Worm (Caenorhabditis elegans) whole organism, young adult: ENCODE measurements around the gene cutl-24.

Experiments used
- B0019.2 ChIP-seq: fragments of 200-800 bp; sonication (Bioruptor generic); conservative IDR thresholded peaks from 2 replicates; pipeline ENCODE4 v1.3.6; 2022; ENCODE audit warnings: missing genetic modification reagents, missing genetic modification characterization, missing compliant biosample characterization
- C17E4.6 ChIP-seq: fragments of 200-800 bp; sonication (Bioruptor generic); IDR thresholded peaks from 2 replicates; pipeline ENCODE4 v1.3.6; 2022; ENCODE audit warnings: missing genetic modification reagents, missing genetic modification characterization, missing compliant biosample characterization
- F22D6.2 ChIP-seq: sonication (generic microtip); optimal IDR thresholded peaks from 2 replicates; lab custom pipeline; 2016; ENCODE audit warnings: mild to moderate bottlenecking, missing genetic modification characterization, missing compliant biosample characterization
- F33H1.4 ChIP-seq: fragments of 200-800 bp; sonication (Bioruptor generic); IDR thresholded peaks from 2 replicates; pipeline ENCODE4 v1.3.6; 2022; ENCODE audit warnings: missing genetic modification reagents, missing genetic modification characterization, missing compliant biosample characterization
- F39B2.1 ChIP-seq: fragments of 200-800 bp; sonication (Bioruptor generic); IDR thresholded peaks from 2 replicates; pipeline ENCODE4 v1.3.6; 2022; ENCODE audit warnings: missing genetic modification reagents, missing genetic modification characterization, missing compliant biosample characterization
- F49E8.2 ChIP-seq: sonication (generic microtip); optimal IDR thresholded peaks from 3 replicates; lab custom pipeline; 2017; ENCODE audit warnings: missing genetic modification characterization, mild to moderate bottlenecking, missing compliant biosample characterization, antibody characterized with exemption, moderate library complexity; ENCODE audit not compliant: insufficient read depth
- F55B11.4 ChIP-seq: sonication (generic microtip); optimal IDR thresholded peaks from 2 replicates; lab custom pipeline; 2016; ENCODE audit warnings: missing compliant biosample characterization, missing genetic modification characterization, borderline replicate concordance; ENCODE audit not compliant: insufficient read depth
- F57A8.1 ChIP-seq: fragments of 200-800 bp; sonication (Bioruptor generic); optimal IDR thresholded peaks from 2 replicates; lab custom pipeline; 2018; ENCODE audit warnings: mild to moderate bottlenecking, missing genetic modification characterization, moderate library complexity, missing compliant biosample characterization
- F57C9.4 ChIP-seq: sonication (generic microtip); optimal IDR thresholded peaks from 2 replicates; lab custom pipeline; 2017; ENCODE audit warnings: mild to moderate bottlenecking, missing genetic modification characterization, missing compliant biosample characterization
- K11D2.4 ChIP-seq: fragments of 200-800 bp; sonication (Bioruptor generic); IDR thresholded peaks from 2 replicates; pipeline ENCODE4 v1.3.6; 2022; ENCODE audit warnings: missing genetic modification reagents, missing genetic modification characterization, missing compliant biosample characterization
- Y79H2A.3 ChIP-seq: fragments of 200-800 bp; sonication (Bioruptor generic); conservative IDR thresholded peaks from 2 replicates; pipeline ENCODE4 v1.3.6; 2022; ENCODE audit warnings: missing genetic modification reagents, missing genetic modification characterization, missing compliant biosample characterization
- ZK185.1 ChIP-seq: sonication (generic microtip); optimal IDR thresholded peaks from 2 replicates; lab custom pipeline; 2016; ENCODE audit warnings: mild to moderate bottlenecking, missing genetic modification characterization, missing compliant biosample characterization; ENCODE audit not compliant: poor library complexity, severe bottlenecking
- atf-7 ChIP-seq: sonication (generic microtip); optimal IDR thresholded peaks from 2 replicates; lab custom pipeline; 2017; ENCODE audit warnings: mild to moderate bottlenecking, missing genetic modification characterization, missing compliant biosample characterization
- athp-1 ChIP-seq: sonication (generic microtip); optimal IDR thresholded peaks from 2 replicates; lab custom pipeline; 2017; ENCODE audit warnings: mild to moderate bottlenecking, missing genetic modification characterization, missing compliant biosample characterization
- attf-3 ChIP-seq: fragments of 200-800 bp; sonication (Bioruptor generic); conservative IDR thresholded peaks from 2 replicates; pipeline ENCODE4 v1.3.6; 2022; ENCODE audit warnings: missing genetic modification reagents, missing genetic modification characterization, missing compliant biosample characterization
- cebp-2 ChIP-seq: fragments of 200-800 bp; sonication (Bioruptor generic); IDR thresholded peaks from 2 replicates; pipeline ENCODE4 v1.3.6; 2022; ENCODE audit warnings: missing genetic modification characterization, missing compliant biosample characterization
- ceh-100 ChIP-seq: fragments of 200-800 bp; sonication (Bioruptor generic); IDR thresholded peaks from 2 replicates; pipeline ENCODE4 v1.3.6; 2022; ENCODE audit warnings: missing genetic modification reagents, missing genetic modification characterization, missing compliant biosample characterization
- ceh-27 ChIP-seq: fragments of 200-800 bp; sonication (Bioruptor generic); optimal IDR thresholded peaks from 2 replicates; lab custom pipeline; 2018; ENCODE audit warnings: mild to moderate bottlenecking, missing genetic modification characterization, moderate library complexity, missing compliant biosample characterization
- ceh-40 ChIP-seq: fragments of 200-800 bp; sonication (Bioruptor generic); IDR thresholded peaks from 2 replicates; pipeline ENCODE4 v1.3.6; 2022; ENCODE audit warnings: missing genetic modification characterization, missing compliant biosample characterization
- ceh-58 ChIP-seq: fragments of 200-800 bp; sonication (Bioruptor generic); IDR thresholded peaks from 2 replicates; pipeline ENCODE4 v1.3.6; 2022; ENCODE audit warnings: missing genetic modification characterization, missing compliant biosample characterization
- ceh-91 ChIP-seq: fragments of 200-800 bp; sonication (Bioruptor generic); IDR thresholded peaks from 2 replicates; pipeline ENCODE4 v1.3.6; 2022; ENCODE audit warnings: missing genetic modification reagents, missing genetic modification characterization, missing compliant biosample characterization
- dpl-1 ChIP-seq: fragments of 150-350 bp; optimal IDR thresholded peaks from 2 replicates; lab custom pipeline; 2014; ENCODE audit warnings: missing biosample characterization, missing genetic modification reagents, missing genetic modification characterization
- egl-18 ChIP-seq: fragments of 200-800 bp; sonication (Bioruptor generic); IDR thresholded peaks from 2 replicates; pipeline ENCODE4 v1.3.6; 2022; ENCODE audit warnings: missing genetic modification reagents, missing genetic modification characterization, missing compliant biosample characterization
- hmg-1.2 ChIP-seq: fragments of 200-800 bp; sonication (Bioruptor generic); IDR thresholded peaks from 2 replicates; pipeline ENCODE4 v1.3.6; 2022; ENCODE audit warnings: missing genetic modification reagents, missing genetic modification characterization, missing compliant biosample characterization
- hmg-20 ChIP-seq: fragments of 200-800 bp; sonication (Bioruptor generic); IDR thresholded peaks from 2 replicates; pipeline ENCODE4 v1.3.6; 2022; ENCODE audit warnings: missing genetic modification reagents, missing genetic modification characterization, missing compliant biosample characterization
- hrde-1 ChIP-seq: sonication (generic microtip); optimal IDR thresholded peaks from 2 replicates; lab custom pipeline; 2016; ENCODE audit warnings: missing genetic modification characterization, mild to moderate bottlenecking, missing compliant biosample characterization, moderate library complexity, missing genotype, missing genetic modification reagents, borderline replicate concordance
- lag-1 ChIP-seq: fragments of 200-800 bp; sonication (Bioruptor generic); IDR thresholded peaks from 2 replicates; pipeline ENCODE4 v1.3.6; 2022; ENCODE audit warnings: missing genetic modification reagents, missing genetic modification characterization, missing compliant biosample characterization
- let-526 ChIP-seq: fragments of 200-800 bp; sonication (Bioruptor generic); IDR thresholded peaks from 2 replicates; pipeline ENCODE4 v1.3.6; 2022; ENCODE audit warnings: missing genetic modification reagents, missing genetic modification characterization, missing compliant biosample characterization
- lin-54 ChIP-seq: fragments of 200-800 bp; sonication (Bioruptor generic); optimal IDR thresholded peaks from 2 replicates; lab custom pipeline; 2018; ENCODE audit warnings: mild to moderate bottlenecking, missing genetic modification characterization, missing compliant biosample characterization
- lsy-27 ChIP-seq: sonication (generic microtip); optimal IDR thresholded peaks from 2 replicates; lab custom pipeline; 2017; ENCODE audit warnings: missing genetic modification characterization, mild to moderate bottlenecking, missing compliant biosample characterization, antibody characterized with exemption, missing genotype, borderline replicate concordance; ENCODE audit not compliant: insufficient read depth
- madf-3 ChIP-seq: fragments of 200-800 bp; sonication (Bioruptor generic); IDR thresholded peaks from 2 replicates; pipeline ENCODE4 v1.3.6; 2022; ENCODE audit warnings: missing genetic modification reagents, missing genetic modification characterization, missing compliant biosample characterization
- madf-6 ChIP-seq: fragments of 200-800 bp; sonication (Bioruptor generic); IDR thresholded peaks from 2 replicates; pipeline ENCODE4 v1.3.6; 2022; ENCODE audit warnings: missing genetic modification reagents, missing genetic modification characterization, missing compliant biosample characterization
- mel-28 ChIP-seq: sonication (generic microtip); optimal IDR thresholded peaks from 2 replicates; lab custom pipeline; 2016; ENCODE audit warnings: borderline replicate concordance, mild to moderate bottlenecking, missing genetic modification characterization, missing compliant biosample characterization
- mes-4 ChIP-seq: sonication (generic microtip); optimal IDR thresholded peaks from 2 replicates; lab custom pipeline; 2016; ENCODE audit warnings: missing genotype, missing genetic modification characterization, missing compliant biosample characterization
- nfya-1 ChIP-seq: sonication (generic microtip); optimal IDR thresholded peaks from 2 replicates; lab custom pipeline; 2017; ENCODE audit warnings: antibody characterized with exemption, missing compliant biosample characterization, missing genetic modification characterization, borderline replicate concordance; ENCODE audit not compliant: insufficient read depth
- nfyb-1 ChIP-seq: fragments of 200-800 bp; sonication (Bioruptor generic); IDR thresholded peaks from 2 replicates; pipeline ENCODE4 v1.3.6; 2022; ENCODE audit warnings: missing genetic modification reagents, missing genetic modification characterization, missing compliant biosample characterization
- pbrm-1 ChIP-seq: fragments of 200-800 bp; sonication (Bioruptor generic); IDR thresholded peaks from 2 replicates; pipeline ENCODE4 v1.3.6; 2022; ENCODE audit warnings: missing genetic modification reagents, missing genetic modification characterization, missing compliant biosample characterization
- sea-2 ChIP-seq: fragments of 200-800 bp; sonication (Bioruptor generic); IDR thresholded peaks from 2 replicates; pipeline ENCODE4 v1.3.6; 2022; ENCODE audit warnings: missing genetic modification characterization, missing compliant biosample characterization
- snpc-4 ChIP-seq, 5 experiments: fragments of 150-350 bp in 1 of 5; sonication (generic microtip) in 4 of 5; optimal IDR thresholded peaks; 2 replicates each; lab custom pipeline; 2014 to 2018; ENCODE audit warnings: missing genetic modification characterization in 5 of 5, missing biosample characterization in 3 of 5, antibody characterized with exemption in 2 of 5, mild to moderate bottlenecking in 2 of 5, missing compliant biosample characterization in 2 of 5, missing genotype in 2 of 5, moderate library complexity in 2 of 5, missing genetic modification reagents in 1 of 5
- sptf-2 ChIP-seq: fragments of 200-800 bp; sonication (Bioruptor generic); optimal IDR thresholded peaks from 2 replicates; lab custom pipeline; 2018; ENCODE audit warnings: mild to moderate bottlenecking, missing genetic modification characterization, missing compliant biosample characterization
- tbp1 ChIP-seq: fragments of 200-800 bp; sonication (Bioruptor generic); optimal IDR thresholded peaks from 2 replicates; lab custom pipeline; 2018; ENCODE audit warnings: mild to moderate bottlenecking, missing genetic modification characterization, missing compliant biosample characterization
- xnd-1 ChIP-seq: sonication (generic microtip); optimal IDR thresholded peaks from 2 replicates; lab custom pipeline; 2016; ENCODE audit warnings: missing genotype, missing genetic modification reagents, missing genetic modification characterization, missing compliant biosample characterization
- zfh-2 ChIP-seq: fragments of 200-800 bp; sonication (Bioruptor generic); conservative IDR thresholded peaks from 2 replicates; pipeline ENCODE4 v1.3.6; 2022; ENCODE audit warnings: missing genetic modification reagents, missing genetic modification characterization, missing compliant biosample characterization

cutl-24 gene

DNA sequence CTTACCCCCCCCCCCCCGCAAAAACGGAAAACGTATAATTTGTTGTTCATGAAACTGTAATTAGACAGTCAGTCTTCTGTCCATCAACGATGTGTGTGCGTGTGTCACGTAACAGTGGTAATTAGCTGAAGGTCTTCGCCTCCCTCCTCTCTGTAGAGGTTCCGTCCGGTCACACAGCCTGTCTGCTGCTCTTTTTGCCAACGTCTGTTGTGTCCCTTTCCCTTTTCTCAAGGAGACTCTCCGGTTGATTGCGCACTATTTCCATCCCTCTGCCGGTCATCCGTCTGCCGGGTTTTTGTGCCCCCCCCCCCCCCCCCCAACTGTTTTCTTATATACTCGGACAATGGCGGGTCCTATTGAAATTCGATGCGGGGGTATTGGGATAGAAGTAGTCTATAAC lies 10.8 kb downstream of the cutl-24 start (continued):
- no peak for TF ChIP-seq ceh-40
- TF ChIP-seq ceh-27: peak; percentile 34
- TF ChIP-seq sea-2: no peak
- TF ChIP-seq nfyb-1: no peak
- no peak for TF ChIP-seq ceh-100
- TF ChIP-seq madf-6 (GFP tag; lab: Robert Waterston, UW): no peak
- no peak for TF ChIP-seq ZK185.1 (tag; lab: Kevin White, UChicago)
- TF ChIP-seq cebp-2 (GFP tag; lab: Robert Waterston, UW): no peak
- peak; percentile 75 for TF ChIP-seq zfh-2 (GFP tag; lab: Robert Waterston, UW)

- no peak for TF ChIP-seq atf-7 (tag; lab: Kevin White, UChicago)
Measured at ce11 chrIV:177487-177886, 12.6 kb downstream of the cutl-24 start.

ce11 chrIV:178696-179095 lies 13.8 kb downstream of the cutl-24 start, which contains the start of gene tcl-2:
Gene tcl-2 (plus strand): TSS chrIV:179083.
- TF ChIP-seq egl-18 (GFP tag; lab: Robert Waterston, UW): no peak
- no peak for TF ChIP-seq ceh-91
- no peak for TF ChIP-seq dpl-1 (GFP tag; lab: Kevin White, UChicago)
- TF ChIP-seq let-526 (GFP tag; lab: Robert Waterston, UW): no peak
- no peak for TF ChIP-seq C17E4.6 (GFP tag; lab: Robert Waterston, UW)
- TF ChIP-seq lin-54: no peak

DNA sequence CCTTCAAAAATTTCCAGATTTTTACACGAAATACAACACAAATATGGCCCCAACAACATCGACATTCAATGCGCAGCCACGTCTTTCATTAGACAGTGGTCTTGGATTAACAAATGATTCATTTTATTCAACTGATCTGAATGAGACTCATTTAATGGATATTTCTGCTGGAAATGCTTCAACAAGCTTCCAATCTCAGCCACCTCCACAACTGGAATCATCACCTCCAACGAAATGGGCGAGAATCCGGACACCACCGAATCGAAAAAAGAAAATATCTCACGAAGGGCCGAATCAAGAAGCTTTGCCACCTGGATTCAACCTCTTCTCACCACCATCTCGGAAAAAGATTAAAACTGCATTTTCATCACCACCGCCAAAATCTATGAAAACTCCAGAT lies 14.8 kb downstream of the cutl-24 start:
- TF ChIP-seq hmg-1.2 (no peak), athp-1 (tag; lab: Kevin White, UChicago) (no peak), attf-3 (GFP tag; lab: Robert Waterston, UW) (no peak), cebp-2 (GFP tag; lab: Robert Waterston, UW) (no peak), F57C9.4 (tag; lab: Kevin White, UChicago) (no peak), mel-28 (no peak), ceh-58 (GFP tag; lab: Robert Waterston, UW) (no peak), lag-1 (GFP tag; lab: Robert Waterston, UW) (no peak), hrde-1 (no peak), F22D6.2 (tag; lab: Kevin White, UChicago) (no peak), nfya-1 (tag; lab: Kevin White, UChicago) (no peak), F55B11.4 (no peak)

DNA sequence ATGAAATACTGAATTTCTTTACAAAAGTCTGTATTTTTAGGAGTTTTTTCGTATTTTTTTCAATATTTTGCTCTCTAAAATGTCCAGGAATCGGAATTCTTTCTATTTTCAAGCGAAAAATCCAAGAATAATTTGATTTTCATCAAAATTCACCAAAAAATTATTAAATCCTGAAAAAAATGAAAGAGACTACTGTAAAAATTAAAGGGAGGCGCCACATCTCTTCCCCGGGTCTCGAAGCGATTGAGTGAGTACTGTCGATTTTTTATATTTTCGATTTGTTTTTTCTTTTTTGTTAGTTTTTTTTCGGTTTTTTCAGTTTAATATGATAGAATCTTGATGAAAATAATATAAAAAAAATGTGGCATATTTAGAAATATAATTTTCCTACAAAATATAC lies 18.6 kb downstream of the cutl-24 start:
- TF ChIP-seq F57A8.1 (no peak), xnd-1 (tag; lab: Kevin White, UChicago) (peak; percentile 55), B0019.2 (GFP tag; lab: Robert Waterston, UW) (no peak), F55B11.4 (no peak), sea-2 (no peak), madf-3 (GFP tag; lab: Robert Waterston, UW) (no peak), mes-4 (tag; lab: Kevin White, UChicago) (no peak), F39B2.1 (GFP tag; lab: Robert Waterston, UW) (no peak), madf-6 (GFP tag; lab: Robert Waterston, UW) (peak; percentile 51), K11D2.4 (GFP tag; lab: Robert Waterston, UW) (no peak), F49E8.2 (tag; lab: Kevin White, UChicago) (no peak), ceh-40 (no peak), F33H1.4 (GFP tag; lab: Robert Waterston, UW) (peak; percentile 79), Y79H2A.3 (GFP tag; lab: Robert Waterston, UW) (no peak), tbp1 (no peak), lsy-27 (tag; lab: Kevin White, UChicago) (no peak), sptf-2 (GFP tag; lab: Kevin White, UChicago) (no peak), snpc-4 (GFP tag; optimal IDR thresholded peaks at IDR 0.05; lab: Kevin White, UChicago) (no peak), snpc-4 (tag; optimal IDR thresholded peaks at IDR 0.05; lab: Kevin White, UChicago) (no peak), hmg-20 (no peak), pbrm-1 (GFP tag; lab: Robert Waterston, UW) (no peak)
